Worm (Caenorhabditis elegans) whole organism, early embryonic: ENCODE measurements around the gene clec-10.

Experiments
- aly-1 ChIP-seq: sonication (generic microtip); optimal IDR thresholded peaks from 2 replicates; lab custom pipeline; 2016; ENCODE audit warnings: missing genetic modification characterization, missing compliant biosample characterization
- ama-1 ChIP-seq: fragments of 150-350 bp; optimal IDR thresholded peaks from 2 replicates; lab custom pipeline; 2014
- ets-7 ChIP-seq: sonication (generic microtip); optimal IDR thresholded peaks from 2 replicates; lab custom pipeline; 2016; ENCODE audit warnings: missing genotype, missing genetic modification characterization, missing compliant biosample characterization
- hmbx-1 ChIP-seq: sonication (generic microtip); optimal IDR thresholded peaks from 2 replicates; lab custom pipeline; 2016; ENCODE audit warnings: mild to moderate bottlenecking, missing genetic modification characterization, missing compliant biosample characterization
- pes-1 ChIP-seq: fragments of 200-800 bp; sonication (Bioruptor generic); IDR thresholded peaks from 2 replicates; pipeline ENCODE4 v1.3.6; 2022; ENCODE audit warnings: missing genetic modification reagents, missing genetic modification characterization, missing compliant biosample characterization

DNA sequence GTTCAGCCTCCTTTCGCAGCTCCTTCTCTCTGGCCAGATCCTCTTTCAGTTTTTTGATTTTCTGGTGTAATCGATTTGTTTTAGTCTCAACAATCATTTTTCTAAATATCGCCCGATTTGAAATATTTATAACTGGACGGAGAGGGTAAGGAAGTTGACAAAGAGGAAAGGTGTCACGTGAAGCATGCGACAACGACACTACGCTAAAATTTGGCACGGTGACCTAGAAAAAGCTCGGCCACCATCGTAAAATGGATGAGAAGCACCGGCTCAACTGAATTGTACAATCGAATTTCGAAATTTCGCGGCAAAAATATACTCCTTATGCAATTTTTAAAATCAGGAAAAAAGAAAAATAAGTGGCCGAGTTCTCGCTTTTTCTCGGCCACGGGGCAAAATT, 17.2 kb upstream of the clec-10 start, which contains the start of gene C03H5.5:
- no peak for TF ChIP-seq ets-7 (tag; lab: Kevin White, UChicago)
- TF ChIP-seq ama-1 (lab: Kevin White, UChicago): no peak
- no peak for TF ChIP-seq aly-1 (tag; lab: Kevin White, UChicago)
- TF ChIP-seq hmbx-1: no peak
- TF ChIP-seq pes-1: no peak
